Fruit fly (Drosophila melanogaster) whole organism: ENCODE measurements around the gene wac.

Source experiments
- CG8478 ChIP-seq: fragments of >200 bp; optimal IDR thresholded peaks from 2 replicates; lab custom pipeline; 2018; ENCODE audit warnings: inconsistent platforms
- Dll ChIP-seq: fragments of >200 bp; optimal IDR thresholded peaks from 2 replicates; lab custom pipeline; 2017
- EcR ChIP-seq, 2 experiments: fragments of >200 bp; optimal IDR thresholded peaks; 2 replicates each; lab custom pipeline; 2017; ENCODE audit warnings: missing biosample characterization in 2 of 2, missing genetic modification characterization in 2 of 2, missing genetic modification reagents in 2 of 2
- pan ChIP-seq: fragments of >200 bp; optimal IDR thresholded peaks from 2 replicates; lab custom pipeline; 2017
- psq ChIP-seq: fragments of >200 bp; optimal IDR thresholded peaks from 2 replicates; lab custom pipeline; 2017
- usp ChIP-seq: fragments of >200 bp; optimal IDR thresholded peaks from 2 replicates; lab custom pipeline; 2017; ENCODE audit warnings: missing biosample characterization, missing genetic modification characterization, mixed read lengths

wac gene

DNA sequence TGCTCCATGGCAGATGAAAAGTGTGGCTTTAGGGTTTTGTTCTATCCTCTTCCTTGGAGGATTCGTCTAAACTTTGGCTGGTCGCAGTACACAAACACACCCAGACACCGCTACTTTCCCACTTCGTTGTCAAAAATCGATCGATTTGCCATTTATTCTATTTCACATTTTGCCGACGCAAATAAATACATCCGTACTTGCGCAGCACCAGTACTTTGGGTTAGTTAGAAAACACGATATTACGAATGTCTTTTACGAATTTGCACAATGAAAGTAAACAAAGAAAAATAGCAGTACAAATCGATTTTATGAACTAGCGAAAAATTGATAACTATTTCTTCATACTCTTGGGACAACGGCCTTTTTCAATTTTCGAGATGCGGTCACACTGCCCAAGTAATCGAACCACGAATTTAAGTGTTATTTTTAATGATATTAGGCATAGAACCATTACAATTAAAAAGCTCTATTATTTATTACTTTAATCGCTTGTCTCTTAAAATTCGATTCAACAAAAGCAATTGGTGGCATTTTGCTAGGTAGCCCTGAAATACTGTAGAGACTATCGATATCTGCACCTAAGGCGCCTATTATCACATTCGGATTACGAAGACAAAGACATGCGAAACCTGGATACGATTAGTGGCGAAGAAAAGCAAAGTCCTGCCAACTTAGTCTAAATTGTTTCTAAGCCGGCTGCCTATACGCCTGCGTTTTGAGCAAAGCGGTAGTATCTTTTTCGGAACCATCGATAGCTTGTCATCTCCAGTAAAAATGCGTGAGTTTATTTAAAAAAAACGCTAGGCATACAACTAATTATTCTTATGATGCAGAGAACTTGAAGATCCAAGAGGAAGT, at the start of gene wac, which contains the start of gene DIP2:
wac (plus strand) TSS at position 559 of the 858 bp plus-strand sequence.
DIP2 (minus strand) TSS at position 337 of the 858 bp plus-strand sequence.
- no peak for TF ChIP-seq pan (lab: Kevin White, UChicago)
- no peak for TF ChIP-seq EcR (GFP tag; optimal IDR thresholded peaks at IDR 0.05; lab: Kevin White, UChicago)
- no peak for TF ChIP-seq usp (GFP tag; lab: Kevin White, UChicago)
- TF ChIP-seq CG8478 (lab: Kevin White, UChicago): no peak
- no peak for TF ChIP-seq psq

DNA sequence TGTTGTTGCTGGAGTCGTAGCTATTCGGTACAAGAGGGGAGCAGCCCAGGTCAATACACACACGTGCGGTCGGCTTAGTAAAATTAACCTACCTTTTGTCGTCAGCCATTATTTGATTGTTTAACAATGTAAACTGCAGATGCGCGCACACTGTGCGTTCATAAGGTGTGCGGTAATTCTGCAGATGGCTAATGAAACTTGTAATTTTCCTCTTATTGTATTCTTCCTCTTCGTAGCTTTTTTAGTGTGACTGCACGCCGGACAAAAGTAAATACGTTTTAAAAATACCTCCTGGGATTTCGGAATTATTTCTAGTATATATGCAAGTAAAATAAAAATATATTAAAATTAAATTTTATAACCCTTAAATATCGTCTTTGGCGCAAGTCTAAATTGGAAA, 46.8 kb upstream of the wac start, which contains the start of gene Prp4k:
Prp4k (minus strand) TSS at position 258 of the 400 bp plus-strand sequence.
- TF ChIP-seq CG8478 (lab: Kevin White, UChicago) (no peak), EcR (GFP tag; optimal IDR thresholded peaks at IDR 0.05; lab: Kevin White, UChicago) (no peak), Dll (lab: Kevin White, UChicago) (no peak), usp (GFP tag; lab: Kevin White, UChicago) (no peak), psq (no peak), pan (lab: Kevin White, UChicago) (no peak)

DNA sequence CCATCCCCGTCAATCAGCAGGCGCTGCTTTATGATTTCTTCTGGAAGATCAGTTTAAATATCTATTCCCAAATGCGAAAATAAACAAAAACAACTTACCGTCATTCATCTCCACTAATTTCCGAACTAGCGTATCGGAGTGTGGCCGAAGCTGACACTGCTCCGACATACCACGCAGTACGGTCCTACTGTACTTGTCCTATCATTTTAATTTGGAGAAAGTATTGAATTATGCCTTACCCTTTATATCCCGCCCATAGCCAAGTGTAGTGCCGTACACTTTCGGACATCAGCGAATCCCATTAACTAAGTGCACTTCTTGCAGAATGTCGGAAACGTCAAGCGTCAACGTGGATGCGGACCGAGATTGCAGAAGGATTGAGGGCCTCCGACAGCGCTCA, 45.5 kb upstream of the wac start, which contains the start of the genes thoc7 and Dis3l2:
thoc7 (minus strand) TSS at position 168 of the 400 bp plus-strand sequence.
Dis3l2 (plus strand) TSS at position 190 of the 400 bp plus-strand sequence.
- TF ChIP-seq usp (GFP tag; lab: Kevin White, UChicago) (no peak), psq (no peak), pan (lab: Kevin White, UChicago) (no peak), CG8478 (lab: Kevin White, UChicago) (no peak), Dll (lab: Kevin White, UChicago) (no peak), EcR (GFP tag; optimal IDR thresholded peaks at IDR 0.05; lab: Kevin White, UChicago) (no peak)

DNA sequence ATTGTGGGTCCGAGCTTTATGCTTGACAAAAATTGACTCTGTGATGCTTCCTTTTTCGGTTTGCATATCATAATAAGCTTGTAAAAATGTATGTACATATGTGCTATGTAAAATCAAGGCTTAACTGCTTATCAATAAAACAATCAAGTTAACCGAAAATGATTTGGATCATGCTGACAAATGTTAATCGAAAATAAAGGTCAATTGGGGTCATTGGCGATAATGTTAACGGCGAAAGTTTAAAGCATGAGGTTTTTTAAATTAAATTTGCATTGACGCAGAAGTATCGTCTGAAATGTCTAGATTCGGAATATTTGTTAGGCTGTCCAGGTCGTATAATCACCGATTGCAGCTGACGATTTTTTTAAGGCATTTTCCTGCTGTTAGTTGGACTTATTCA, 41.7 kb upstream of the wac start, which contains the start of gene Kaz1-ORFB:
Kaz1-ORFB (plus strand) TSS at position 301 of the 400 bp plus-strand sequence.
- TF ChIP-seq usp (GFP tag; lab: Kevin White, UChicago): no peak

DNA sequence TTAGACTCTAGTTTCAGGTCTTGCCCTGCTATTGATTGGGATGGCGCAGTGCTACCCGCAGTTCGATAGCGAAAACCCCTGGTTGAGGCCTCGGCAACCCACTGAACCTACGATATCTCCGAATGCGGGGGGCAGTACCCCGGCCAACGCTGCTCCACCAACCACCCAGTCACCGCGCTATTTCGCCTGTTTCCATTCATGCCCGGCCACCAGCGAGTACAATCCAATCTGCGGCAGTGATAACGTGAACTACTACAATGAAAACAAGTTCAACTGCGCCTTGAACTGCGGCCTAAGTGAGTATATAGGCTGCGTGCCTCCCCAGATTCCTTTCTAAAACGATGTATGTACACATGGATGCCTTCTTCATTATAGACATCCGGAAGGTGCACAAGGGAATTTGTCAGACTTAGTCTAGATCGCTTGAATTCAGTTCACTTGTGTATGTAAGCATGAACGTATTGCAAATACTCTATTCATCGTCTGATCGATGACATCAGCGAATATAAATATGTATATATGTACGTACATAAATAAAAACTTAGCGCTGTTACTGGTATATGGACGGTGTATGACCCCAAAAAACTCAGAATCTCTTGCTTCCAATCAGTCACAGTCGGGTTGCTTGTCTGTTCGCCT, 40.4 kb upstream of the wac start, which contains the start of gene CG13877:
CG13877 (plus strand) TSS at position 589 of the 639 bp plus-strand sequence.
- TF ChIP-seq EcR (GFP tag; optimal IDR thresholded peaks at IDR 0.05; lab: Kevin White, UChicago) (no peak), Dll (lab: Kevin White, UChicago) (no peak), usp (GFP tag; lab: Kevin White, UChicago) (no peak), pan (lab: Kevin White, UChicago) (no peak), psq (no peak)

DNA sequence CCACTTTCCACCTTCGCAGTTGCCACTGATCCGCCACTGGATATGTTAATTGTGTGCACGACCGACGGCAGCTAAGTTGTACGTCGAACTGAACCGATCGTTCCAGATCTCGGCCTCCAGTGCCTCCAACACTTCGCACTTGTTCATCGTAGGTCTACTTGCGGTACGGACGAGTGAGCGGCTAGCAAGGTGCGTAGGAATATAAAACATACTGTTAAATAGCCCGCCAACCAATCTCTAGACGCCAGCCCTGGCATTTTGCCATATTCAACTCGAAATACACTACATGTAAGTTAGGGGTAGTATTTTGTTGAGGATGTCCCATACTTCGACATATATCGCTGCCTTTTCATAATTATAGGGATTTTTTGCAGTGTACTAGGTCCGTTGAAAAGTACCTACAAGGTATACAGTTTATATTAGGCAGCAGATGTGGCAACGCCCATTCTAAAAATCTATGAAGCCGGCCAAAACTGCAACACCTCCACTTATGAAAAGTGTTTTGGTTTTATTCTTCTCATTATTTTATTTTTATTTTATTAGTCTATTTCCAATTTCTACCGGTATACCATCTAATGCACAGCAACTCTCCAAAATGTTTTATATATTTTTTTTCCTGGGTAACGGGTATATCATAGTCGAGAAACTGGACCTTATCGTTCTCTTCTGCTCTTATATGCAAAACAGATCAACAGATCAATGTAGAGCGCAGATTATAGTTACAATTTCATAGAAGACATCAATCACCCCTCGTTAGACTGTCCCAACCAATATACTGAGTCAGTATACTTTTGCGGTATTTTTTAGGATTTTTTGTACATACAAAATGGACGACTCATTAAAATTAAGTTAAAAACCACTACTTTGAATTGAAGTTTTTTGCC, 34.7 kb upstream of the wac start, which contains the start of the genes pyx and CG33229:
pyx (minus strand) TSS at position 51 of the 884 bp plus-strand sequence.
CG33229 (plus strand) TSS at position 834 of the 884 bp plus-strand sequence.
- no peak for TF ChIP-seq psq
- no peak for TF ChIP-seq EcR (GFP tag; optimal IDR thresholded peaks at IDR 0.05; lab: Kevin White, UChicago)
- no peak for TF ChIP-seq CG8478 (lab: Kevin White, UChicago)
- TF ChIP-seq pan (lab: Kevin White, UChicago): no peak
- TF ChIP-seq usp (GFP tag; lab: Kevin White, UChicago): no peak
- TF ChIP-seq Dll (lab: Kevin White, UChicago): no peak

DNA sequence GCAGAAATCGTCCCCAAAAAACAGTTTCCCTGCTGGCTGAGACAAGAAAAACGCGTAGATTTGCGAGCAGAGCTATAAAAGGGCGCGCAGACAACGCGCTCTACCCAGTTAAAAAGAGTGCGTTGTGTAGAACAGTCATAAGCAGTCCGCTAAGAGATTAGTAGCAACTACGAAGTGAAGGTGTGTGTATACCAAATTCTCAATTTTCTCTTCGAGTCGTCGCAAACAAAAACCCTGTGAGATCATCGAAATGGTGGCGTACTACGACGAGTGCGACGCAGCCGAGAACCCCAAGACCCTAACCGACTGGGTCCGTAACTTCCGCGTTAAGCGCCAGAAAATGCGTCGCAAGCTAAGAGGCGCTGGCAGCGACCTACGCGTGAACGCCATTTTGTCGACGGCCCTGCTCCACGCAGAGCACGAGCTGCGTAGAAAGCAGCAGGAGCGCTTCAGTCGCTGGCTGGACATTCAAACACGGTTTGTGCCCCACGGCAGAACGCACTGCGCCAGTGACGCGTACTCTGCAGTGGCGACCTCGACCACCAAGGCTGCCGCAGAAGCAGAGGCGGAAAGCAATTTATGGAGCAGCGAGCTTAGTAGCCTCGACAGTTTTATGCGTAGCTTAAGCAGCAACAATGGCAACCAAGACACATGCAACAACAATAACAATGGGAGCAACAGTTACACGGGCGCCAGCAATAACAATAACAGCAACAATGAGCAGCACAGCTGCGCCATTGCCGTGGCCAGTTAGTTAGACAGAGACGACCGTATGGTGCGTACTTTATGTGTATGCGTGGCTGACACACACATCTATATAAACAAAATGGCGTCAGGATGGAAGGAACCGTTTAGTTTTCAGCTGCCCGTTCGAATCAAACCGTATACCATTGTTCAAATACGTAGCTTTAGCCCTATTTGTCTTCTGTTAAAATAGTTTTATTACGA, 33.7 kb upstream of the wac start:
- peak; percentile 45 for TF ChIP-seq CG8478 (lab: Kevin White, UChicago)
- no peak for TF ChIP-seq pan (lab: Kevin White, UChicago)

DNA sequence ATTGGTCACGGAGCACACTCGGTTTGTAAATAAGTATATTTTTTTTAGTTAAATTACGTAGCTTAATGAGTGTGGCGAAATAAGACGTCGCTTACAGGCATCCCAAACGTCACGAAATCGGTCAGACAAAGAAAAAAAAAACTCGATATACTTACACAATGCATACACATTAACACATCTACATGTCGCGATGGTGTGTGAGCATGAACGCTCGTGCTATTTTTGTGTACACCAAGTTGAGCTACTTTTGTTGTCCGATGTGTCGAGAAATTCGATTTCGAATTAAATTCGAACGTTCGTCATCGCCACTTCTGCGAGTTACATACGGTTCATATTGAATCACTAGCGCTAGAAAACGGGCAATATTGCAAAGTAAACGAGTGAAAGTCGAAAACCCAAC, 32.9 kb upstream of the wac start:
- TF ChIP-seq CG8478 (lab: Kevin White, UChicago): no peak
- TF ChIP-seq pan (lab: Kevin White, UChicago): no peak
- TF ChIP-seq EcR (GFP tag; optimal IDR thresholded peaks at IDR 0.05; lab: Kevin White, UChicago): no peak
- no peak for TF ChIP-seq Dll (lab: Kevin White, UChicago)
- no peak for TF ChIP-seq psq
- no peak for TF ChIP-seq usp (GFP tag; lab: Kevin White, UChicago)

DNA sequence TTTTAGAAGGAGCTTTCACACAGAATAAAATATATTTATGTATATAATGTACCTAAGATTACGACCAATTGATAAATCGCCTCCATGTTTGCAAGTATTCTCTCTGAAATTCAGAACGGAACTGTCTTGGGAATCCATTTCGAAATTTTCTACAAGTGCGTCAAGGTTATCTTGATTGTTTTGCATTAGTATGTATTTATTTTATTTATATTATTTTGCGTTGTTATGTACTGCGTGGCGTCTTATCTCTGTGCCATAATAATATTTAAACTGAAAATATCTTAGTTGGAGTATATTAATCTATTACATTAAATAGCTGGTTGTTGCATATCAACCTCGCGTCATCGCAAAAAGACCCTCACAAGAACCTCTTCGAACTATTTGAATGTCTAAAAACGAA, 26.5 kb upstream of the wac start, which contains the start of gene CG42846:
CG42846 (minus strand) TSS at position 101 of the 400 bp plus-strand sequence.
- no peak for TF ChIP-seq usp (GFP tag; lab: Kevin White, UChicago)
- TF ChIP-seq CG8478 (lab: Kevin White, UChicago): no peak
- no peak for TF ChIP-seq pan (lab: Kevin White, UChicago)
- no peak for TF ChIP-seq EcR (GFP tag; optimal IDR thresholded peaks at IDR 0.05; lab: Kevin White, UChicago)
- no peak for TF ChIP-seq Dll (lab: Kevin White, UChicago)
- TF ChIP-seq psq: no peak

DNA sequence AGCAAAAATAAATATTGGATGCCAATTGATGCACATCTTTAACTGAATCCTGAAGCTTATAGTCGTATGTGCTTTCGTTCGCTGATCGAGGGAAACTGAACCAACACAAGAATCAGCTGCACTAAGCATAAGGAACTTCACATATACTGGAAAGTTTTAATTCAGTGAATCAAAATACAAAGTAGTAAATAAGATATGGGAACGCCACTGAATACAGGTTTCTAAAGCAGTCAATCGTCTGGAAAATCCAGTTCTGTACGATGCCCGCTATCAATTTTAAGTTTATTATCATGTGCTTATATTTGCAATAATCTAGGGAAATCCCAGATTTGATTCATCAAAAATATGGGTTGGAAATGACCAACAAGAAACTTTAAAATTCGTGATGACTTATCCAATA, 25.7 kb upstream of the wac start, which contains the start of gene CG34454:
CG34454 (minus strand) TSS at position 84 of the 400 bp plus-strand sequence.
- TF ChIP-seq pan (lab: Kevin White, UChicago): no peak
- no peak for TF ChIP-seq usp (GFP tag; lab: Kevin White, UChicago)
- TF ChIP-seq psq: no peak
- TF ChIP-seq EcR (GFP tag; optimal IDR thresholded peaks at IDR 0.05; lab: Kevin White, UChicago): no peak
- no peak for TF ChIP-seq Dll (lab: Kevin White, UChicago)
- no peak for TF ChIP-seq CG8478 (lab: Kevin White, UChicago)
